Worm (Caenorhabditis elegans) whole organism, young adult: Measurements from ENCODE around the gene smg-8.
A peak's percentile ranks its signal among the peaks of the same experiment; 100 is the strongest.

ENCODE experiments used
- B0019.2 ChIP-seq: fragments of 200-800 bp; sonication (Bioruptor generic); conservative IDR thresholded peaks from 2 replicates; pipeline ENCODE4 v1.3.6; 2022; ENCODE audit warnings: missing genetic modification reagents, missing genetic modification characterization, missing compliant biosample characterization
- B0336.3 ChIP-seq: fragments of 200-800 bp; sonication (Bioruptor generic); IDR thresholded peaks from 2 replicates; pipeline ENCODE4 v1.3.6; 2022; ENCODE audit warnings: missing genetic modification characterization, missing compliant biosample characterization
- D2030.7 ChIP-seq: fragments of 200-800 bp; sonication (Bioruptor generic); IDR thresholded peaks from 2 replicates; pipeline ENCODE4 v1.3.6; 2022; ENCODE audit warnings: missing genetic modification reagents, missing genetic modification characterization, missing compliant biosample characterization
- F10E7.11 ChIP-seq: sonication (generic microtip); optimal IDR thresholded peaks from 2 replicates; lab custom pipeline; 2017; ENCODE audit warnings: mild to moderate bottlenecking, missing genetic modification characterization, moderate library complexity, missing compliant biosample characterization
- F33H1.4 ChIP-seq: fragments of 200-800 bp; sonication (Bioruptor generic); IDR thresholded peaks from 2 replicates; pipeline ENCODE4 v1.3.6; 2022; ENCODE audit warnings: missing genetic modification reagents, missing genetic modification characterization, missing compliant biosample characterization
- F57A8.1 ChIP-seq: fragments of 200-800 bp; sonication (Bioruptor generic); optimal IDR thresholded peaks from 2 replicates; lab custom pipeline; 2018; ENCODE audit warnings: mild to moderate bottlenecking, missing genetic modification characterization, moderate library complexity, missing compliant biosample characterization
- Y53G8AR.9 ChIP-seq: fragments of 200-800 bp; sonication (Bioruptor generic); conservative IDR thresholded peaks from 2 replicates; pipeline ENCODE4 v1.3.6; 2022; ENCODE audit warnings: missing genetic modification reagents, missing genetic modification characterization, missing compliant biosample characterization
- Y95B8A.8 ChIP-seq: fragments of 200-800 bp; sonication (Bioruptor generic); IDR thresholded peaks from 2 replicates; pipeline ENCODE4 v1.3.6; 2022; ENCODE audit warnings: missing genetic modification reagents, missing genetic modification characterization, missing compliant biosample characterization
- cebp-1 ChIP-seq, 2 experiments: fragments of 200-800 bp in 1 of 2; sonication (Bioruptor generic) in 1 of 2; sonication (generic microtip) in 1 of 2; IDR thresholded peaks in 1 of 2; optimal IDR thresholded peaks in 1 of 2; 2 replicates each; pipeline versions ENCODE4 v1.3.6 to Lab custom; 2017 to 2022; ENCODE audit warnings: missing compliant biosample characterization in 2 of 2, missing genetic modification characterization in 2 of 2, mild to moderate bottlenecking in 1 of 2, missing genetic modification reagents in 1 of 2, moderate library complexity in 1 of 2
- cebp-2 ChIP-seq: fragments of 200-800 bp; sonication (Bioruptor generic); IDR thresholded peaks from 2 replicates; pipeline ENCODE4 v1.3.6; 2022; ENCODE audit warnings: missing genetic modification characterization, missing compliant biosample characterization
- ceh-79 ChIP-seq: sonication (generic microtip); optimal IDR thresholded peaks from 2 replicates; lab custom pipeline; 2017; ENCODE audit warnings: mild to moderate bottlenecking, missing genetic modification characterization, missing compliant biosample characterization
- ceh-91 ChIP-seq: fragments of 200-800 bp; sonication (Bioruptor generic); IDR thresholded peaks from 2 replicates; pipeline ENCODE4 v1.3.6; 2022; ENCODE audit warnings: missing genetic modification reagents, missing genetic modification characterization, missing compliant biosample characterization
- chd-7 ChIP-seq: sonication (generic microtip); optimal IDR thresholded peaks from 2 replicates; lab custom pipeline; 2016; ENCODE audit warnings: mild to moderate bottlenecking, missing genetic modification characterization, moderate library complexity, missing compliant biosample characterization
- dox-1 ChIP-seq: fragments of 200-800 bp; sonication (Bioruptor generic); IDR thresholded peaks from 2 replicates; pipeline ENCODE4 v1.3.6; 2022; ENCODE audit warnings: missing genetic modification reagents, missing genetic modification characterization, missing compliant biosample characterization
- egl-18 ChIP-seq: fragments of 200-800 bp; sonication (Bioruptor generic); IDR thresholded peaks from 2 replicates; pipeline ENCODE4 v1.3.6; 2022; ENCODE audit warnings: missing genetic modification reagents, missing genetic modification characterization, missing compliant biosample characterization
- gei-17 ChIP-seq: fragments of 200-800 bp; sonication (Bioruptor generic); optimal IDR thresholded peaks from 2 replicates; lab custom pipeline; 2018; ENCODE audit warnings: mild to moderate bottlenecking, missing genetic modification characterization, missing compliant biosample characterization
- him-1 ChIP-seq: sonication (generic microtip); optimal IDR thresholded peaks from 2 replicates; lab custom pipeline; 2016; ENCODE audit warnings: missing genotype, missing genetic modification reagents, missing genetic modification characterization, missing compliant biosample characterization
- lin-26 ChIP-seq: fragments of 200-800 bp; sonication (Bioruptor generic); IDR thresholded peaks from 2 replicates; pipeline ENCODE4 v1.3.6; 2022; ENCODE audit warnings: missing genetic modification reagents, missing genetic modification characterization, missing compliant biosample characterization
- lin-54 ChIP-seq: fragments of 200-800 bp; sonication (Bioruptor generic); optimal IDR thresholded peaks from 2 replicates; lab custom pipeline; 2018; ENCODE audit warnings: mild to moderate bottlenecking, missing genetic modification characterization, missing compliant biosample characterization
- lsl-1 ChIP-seq: fragments of 200-800 bp; sonication (Bioruptor generic); optimal IDR thresholded peaks from 2 replicates; lab custom pipeline; 2018; ENCODE audit warnings: mild to moderate bottlenecking, missing genetic modification characterization, moderate library complexity, missing compliant biosample characterization
- lsy-27 ChIP-seq: sonication (generic microtip); optimal IDR thresholded peaks from 2 replicates; lab custom pipeline; 2017; ENCODE audit warnings: missing genetic modification characterization, mild to moderate bottlenecking, missing compliant biosample characterization, antibody characterized with exemption, missing genotype, borderline replicate concordance; ENCODE audit not compliant: insufficient read depth
- madf-10 ChIP-seq: sonication (generic microtip); optimal IDR thresholded peaks from 2 replicates; lab custom pipeline; 2016; ENCODE audit warnings: mild to moderate bottlenecking, missing genetic modification characterization, missing compliant biosample characterization
- madf-3 ChIP-seq: fragments of 200-800 bp; sonication (Bioruptor generic); IDR thresholded peaks from 2 replicates; pipeline ENCODE4 v1.3.6; 2022; ENCODE audit warnings: missing genetic modification reagents, missing genetic modification characterization, missing compliant biosample characterization
- mcd-1 ChIP-seq: fragments of 200-800 bp; sonication (Bioruptor generic); IDR thresholded peaks from 2 replicates; pipeline ENCODE4 v1.3.6; 2022; ENCODE audit warnings: missing genetic modification reagents, missing genetic modification characterization, missing compliant biosample characterization
- nfya-1 ChIP-seq: sonication (generic microtip); optimal IDR thresholded peaks from 2 replicates; lab custom pipeline; 2017; ENCODE audit warnings: antibody characterized with exemption, missing compliant biosample characterization, missing genetic modification characterization, borderline replicate concordance; ENCODE audit not compliant: insufficient read depth
- nhr-120 ChIP-seq: fragments of 200-800 bp; sonication (Bioruptor generic); IDR thresholded peaks from 2 replicates; pipeline ENCODE4 v1.3.6; 2022; ENCODE audit warnings: missing genetic modification characterization, missing compliant biosample characterization
- nhr-27 ChIP-seq: fragments of 200-800 bp; sonication (Bioruptor generic); optimal IDR thresholded peaks from 2 replicates; lab custom pipeline; 2018; ENCODE audit warnings: mild to moderate bottlenecking, missing genetic modification characterization, moderate library complexity, missing compliant biosample characterization
- nhr-90 ChIP-seq: sonication (generic microtip); optimal IDR thresholded peaks from 2 replicates; lab custom pipeline; 2016; ENCODE audit warnings: missing genotype, mild to moderate bottlenecking, missing genetic modification characterization, missing compliant biosample characterization
- pbrm-1 ChIP-seq: fragments of 200-800 bp; sonication (Bioruptor generic); IDR thresholded peaks from 2 replicates; pipeline ENCODE4 v1.3.6; 2022; ENCODE audit warnings: missing genetic modification reagents, missing genetic modification characterization, missing compliant biosample characterization
- pha-4 ChIP-seq: fragments of 150-350 bp; sonication (generic microtip); optimal IDR thresholded peaks from 2 replicates; lab custom pipeline; 2014; ENCODE audit warnings: missing biosample characterization, missing genetic modification reagents, missing genetic modification characterization
- rcor-1 ChIP-seq: fragments of 200-800 bp; sonication (Bioruptor generic); IDR thresholded peaks from 2 replicates; pipeline ENCODE4 v1.3.6; 2022; ENCODE audit warnings: missing genetic modification reagents, missing genetic modification characterization, missing compliant biosample characterization
- repo-1 ChIP-seq: sonication (generic microtip); optimal IDR thresholded peaks from 2 replicates; lab custom pipeline; 2017; ENCODE audit warnings: mild to moderate bottlenecking, missing genetic modification characterization, missing compliant biosample characterization
- rpc-1 ChIP-seq, 2 experiments: fragments of 150-350 bp in 1 of 2; sonication (generic microtip) in 1 of 2; optimal IDR thresholded peaks; 2 replicates each; lab custom pipeline; 2014 to 2018; ENCODE audit warnings: missing biosample characterization in 1 of 2, missing genetic modification characterization in 1 of 2, missing genetic modification reagents in 1 of 2, missing genotype in 1 of 2
- sea-2 ChIP-seq: fragments of 200-800 bp; sonication (Bioruptor generic); IDR thresholded peaks from 2 replicates; pipeline ENCODE4 v1.3.6; 2022; ENCODE audit warnings: missing genetic modification characterization, missing compliant biosample characterization
- snpc-1.1 ChIP-seq: sonication (generic microtip); optimal IDR thresholded peaks from 2 replicates; lab custom pipeline; 2017; ENCODE audit warnings: missing genetic modification characterization, mild to moderate bottlenecking, missing compliant biosample characterization, antibody characterized with exemption, moderate library complexity, missing genotype, missing genetic modification reagents; ENCODE audit not compliant: insufficient read depth
- snpc-1.3 ChIP-seq: sonication (generic microtip); optimal IDR thresholded peaks from 2 replicates; lab custom pipeline; 2017; ENCODE audit warnings: missing genetic modification characterization, mild to moderate bottlenecking, missing compliant biosample characterization, antibody characterized with exemption, moderate library complexity, missing genotype, missing genetic modification reagents; ENCODE audit not compliant: insufficient read depth
- snpc-3.4 ChIP-seq: sonication (generic microtip); optimal IDR thresholded peaks from 2 replicates; lab custom pipeline; 2017; ENCODE audit warnings: missing genetic modification characterization, mild to moderate bottlenecking, missing compliant biosample characterization, antibody characterized with exemption, moderate library complexity, missing genotype, missing genetic modification reagents
- tbp1 ChIP-seq: fragments of 200-800 bp; sonication (Bioruptor generic); optimal IDR thresholded peaks from 2 replicates; lab custom pipeline; 2018; ENCODE audit warnings: mild to moderate bottlenecking, missing genetic modification characterization, missing compliant biosample characterization
- tbx-9 ChIP-seq: sonication (generic microtip); optimal IDR thresholded peaks from 2 replicates; lab custom pipeline; 2016; ENCODE audit warnings: borderline replicate concordance, missing genetic modification characterization, inconsistent platforms, missing compliant biosample characterization
- xnd-1 ChIP-seq: sonication (generic microtip); optimal IDR thresholded peaks from 2 replicates; lab custom pipeline; 2016; ENCODE audit warnings: missing genotype, missing genetic modification reagents, missing genetic modification characterization, missing compliant biosample characterization
- ztf-18 ChIP-seq: sonication (generic microtip); optimal IDR thresholded peaks from 2 replicates; lab custom pipeline; 2016; ENCODE audit warnings: missing genotype, mild to moderate bottlenecking, missing genetic modification characterization, missing compliant biosample characterization
- ztf-26 ChIP-seq: sonication (generic microtip); optimal IDR thresholded peaks from 2 replicates; lab custom pipeline; 2017; ENCODE audit warnings: missing genetic modification characterization, missing compliant biosample characterization

Gene smg-8

DNA sequence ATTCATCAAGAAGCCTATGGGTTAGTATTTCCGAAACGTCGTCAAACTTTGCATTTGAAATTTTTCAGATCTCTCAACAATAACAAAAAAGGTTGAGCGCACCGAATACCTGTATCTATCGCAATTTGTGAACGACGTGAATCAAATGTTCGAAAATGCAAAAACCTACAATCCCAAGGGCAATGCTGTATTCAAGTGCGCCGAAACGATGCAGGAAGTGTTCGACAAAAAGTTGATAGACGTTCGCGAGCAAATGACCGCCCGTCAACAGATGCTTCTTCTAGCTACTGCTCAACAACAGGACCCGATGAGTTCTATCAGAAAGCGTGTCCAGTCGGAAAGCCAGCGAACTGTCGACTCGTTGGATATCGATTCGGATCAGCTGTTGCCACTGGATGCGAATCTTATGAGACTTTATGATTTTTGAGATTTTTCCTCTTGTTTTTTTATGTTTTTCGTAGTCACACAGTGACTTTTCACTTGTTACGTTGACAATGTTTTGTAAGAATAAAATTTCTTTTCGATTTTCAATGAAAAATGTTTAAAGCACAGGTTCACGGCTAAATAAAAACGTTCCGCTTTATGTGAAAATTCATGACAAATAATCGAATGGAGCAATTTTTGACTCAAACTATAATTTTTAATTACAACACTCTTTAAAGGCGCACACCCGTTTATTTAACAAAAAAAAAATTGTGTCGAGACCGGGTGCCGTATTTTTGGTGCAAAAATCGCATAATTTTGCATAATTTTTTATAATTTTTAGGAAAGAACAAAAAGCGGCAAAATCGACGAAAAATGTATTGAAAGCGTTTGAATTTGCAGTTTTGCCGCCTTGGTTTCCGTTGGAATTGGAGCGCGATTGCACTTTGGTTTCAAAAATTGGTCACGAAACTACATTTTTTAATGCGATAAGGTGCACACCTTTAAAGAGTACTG lies 33.6 kb upstream of the smg-8 start (continued):
- TF ChIP-seq ceh-91 (GFP tag; lab: Robert Waterston, UW) (no peak), lin-54 (GFP tag; lab: Kevin White, UChicago) (peak; percentile 45), B0019.2 (no peak), mcd-1 (GFP tag; lab: Robert Waterston, UW) (no peak), dox-1 (no peak), F10E7.11 (tag; lab: Kevin White, UChicago) (no peak), sea-2 (GFP tag; lab: Robert Waterston, UW) (no peak), Y53G8AR.9 (GFP tag; lab: Robert Waterston, UW) (no peak), rcor-1 (GFP tag; lab: Robert Waterston, UW) (no peak), ceh-79 (no peak), lsy-27 (tag; lab: Kevin White, UChicago) (no peak), lsl-1 (GFP tag; lab: Kevin White, UChicago) (peak; percentile 75), Y95B8A.8 (GFP tag; lab: Robert Waterston, UW) (no peak), cebp-1 (GFP tag; IDR thresholded peaks at IDR 0.05; lab: Robert Waterston, UW) (no peak), cebp-1 (tag; optimal IDR thresholded peaks at IDR 0.05; lab: Kevin White, UChicago) (no peak), tbx-9 (no peak), lin-26 (no peak), B0336.3 (GFP tag; lab: Robert Waterston, UW) (no peak), him-1 (peak; percentile 3), repo-1 (no peak), F33H1.4 (0 out of 2 replicates have a peak, but pooled peaks have one; percentile 28), cebp-2 (no peak)

DNA sequence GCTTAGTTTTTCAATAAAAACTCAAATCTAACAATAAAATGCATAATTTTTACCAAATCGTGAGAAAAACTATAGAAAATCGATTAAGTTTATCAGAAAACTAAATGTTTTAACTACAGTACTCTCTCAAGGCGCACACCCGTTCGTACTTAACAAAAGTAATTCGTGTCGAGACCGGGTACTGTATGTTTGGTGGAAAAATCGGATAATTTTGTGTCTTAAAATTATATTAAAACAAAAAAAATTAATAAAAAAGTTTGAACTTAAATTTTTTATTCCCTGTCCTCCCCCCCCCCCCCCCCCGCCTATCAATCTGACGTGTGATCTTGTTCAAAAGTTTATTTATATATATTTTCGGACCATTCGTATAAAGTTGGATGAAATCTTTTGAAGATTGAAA lies 32.9 kb upstream of the smg-8 start, which contains the start of gene F26H11.4:
TSS of gene F26H11.4 (plus strand) at position 301 of the 400 bp plus-strand sequence.
- TF ChIP-seq lsl-1 (GFP tag; lab: Kevin White, UChicago) (peak; percentile 70), rpc-1 (optimal IDR thresholded peaks at IDR 0.05; lab: Kevin White, UChicago) (no peak), rpc-1 (tag; optimal IDR thresholded peaks at IDR 0.05; lab: Kevin White, UChicago) (no peak), ztf-18 (tag; lab: Kevin White, UChicago) (no peak), gei-17 (GFP tag; lab: Kevin White, UChicago) (no peak), snpc-3.4 (tag; lab: Kevin White, UChicago) (no peak)

DNA sequence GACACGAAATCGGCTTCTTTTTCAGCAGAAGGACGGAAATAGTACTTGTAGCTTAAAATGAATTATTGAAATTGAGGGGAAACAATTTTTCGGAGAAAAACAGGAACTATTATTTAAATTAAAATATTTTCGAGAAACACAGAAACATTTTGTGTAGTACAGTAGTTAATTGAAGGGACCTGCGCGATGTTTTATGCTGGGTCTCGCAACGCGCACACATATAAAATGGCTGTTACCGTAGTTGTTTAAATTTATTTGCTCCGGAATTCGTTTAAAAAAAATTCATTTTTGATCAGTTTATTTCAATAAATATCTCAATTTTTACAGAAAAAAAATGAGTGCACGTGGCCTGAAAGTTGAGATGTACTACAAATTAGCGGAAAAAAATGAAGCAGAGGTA lies 30.4 kb upstream of the smg-8 start, which contains the start of gene dsb-2:
TSS of gene dsb-2 (plus strand) at position 328 of the 400 bp plus-strand sequence.
- TF ChIP-seq nhr-120 (GFP tag; lab: Robert Waterston, UW) (no peak), tbp1 (GFP tag; lab: Kevin White, UChicago) (peak; percentile 42), ztf-26 (tag; lab: Kevin White, UChicago) (no peak), rpc-1 (optimal IDR thresholded peaks at IDR 0.05; lab: Kevin White, UChicago) (no peak), rpc-1 (tag; optimal IDR thresholded peaks at IDR 0.05; lab: Kevin White, UChicago) (no peak), snpc-3.4 (tag; lab: Kevin White, UChicago) (peak; percentile 29), F57A8.1 (no peak), snpc-1.3 (tag; lab: Kevin White, UChicago) (peak; percentile 16), madf-3 (GFP tag; lab: Robert Waterston, UW) (no peak), chd-7 (tag; lab: Kevin White, UChicago) (no peak), F33H1.4 (peak; percentile 96), pbrm-1 (GFP tag; lab: Robert Waterston, UW) (no peak), lsy-27 (tag; lab: Kevin White, UChicago) (no peak), nfya-1 (tag; lab: Kevin White, UChicago) (no peak), nhr-27 (tag; lab: Kevin White, UChicago) (no peak), nhr-90 (no peak), pha-4 (tag; lab: Kevin White, UChicago) (no peak), snpc-1.1 (tag; lab: Kevin White, UChicago) (peak; percentile 3), egl-18 (no peak), madf-10 (tag; lab: Kevin White, UChicago) (no peak), D2030.7 (GFP tag; lab: Robert Waterston, UW) (peak; percentile 79; the same call in 1 of the 2 replicates), xnd-1 (peak; percentile 96)
